Worm (Caenorhabditis elegans) whole organism, L3 larva: ENCODE results near the gene C55A6.6.

Experiments used
- R02D3.7 ChIP-seq: fragments of 150-350 bp; optimal IDR thresholded peaks from 2 replicates; lab custom pipeline; 2014; ENCODE audit warnings: missing biosample characterization, missing genetic modification characterization
- aly-2 ChIP-seq: fragments of 150-350 bp; optimal IDR thresholded peaks from 2 replicates; lab custom pipeline; 2014; ENCODE audit warnings: missing biosample characterization, missing genetic modification characterization
- ama-1 ChIP-seq: fragments of 150-350 bp; optimal IDR thresholded peaks from 2 replicates; lab custom pipeline; 2018
- ceh-82 ChIP-seq: fragments of 150-350 bp; optimal IDR thresholded peaks from 2 replicates; lab custom pipeline; 2014; ENCODE audit warnings: missing biosample characterization, missing genetic modification characterization
- elt-3 ChIP-seq, 3 experiments: fragments of 150-350 bp in 1 of 3; sonication (generic microtip) in 2 of 3; optimal IDR thresholded peaks; 2 replicates in 2 of 3; 4 replicates in 1 of 3; lab custom pipeline; 2014 to 2017; ENCODE audit warnings: missing biosample characterization in 3 of 3, missing genetic modification characterization in 3 of 3
- lin-39 ChIP-seq: fragments of 150-350 bp; optimal IDR thresholded peaks from 2 replicates; lab custom pipeline; 2018; ENCODE audit warnings: missing biosample characterization, missing genetic modification reagents, missing genetic modification characterization
- nhr-12 ChIP-seq: fragments of 150-350 bp; optimal IDR thresholded peaks from 2 replicates; lab custom pipeline; 2014; ENCODE audit warnings: missing biosample characterization, missing genetic modification characterization
- nhr-76 ChIP-seq: fragments of 150-350 bp; sonication (generic microtip); optimal IDR thresholded peaks from 5 replicates; lab custom pipeline; 2014; ENCODE audit warnings: missing biosample characterization, missing genetic modification characterization
- pha-4 ChIP-seq: fragments of 150-350 bp; optimal IDR thresholded peaks from 2 replicates; lab custom pipeline; 2014; ENCODE audit warnings: missing biosample characterization, missing genetic modification reagents, missing genetic modification characterization
- pqm-1 ChIP-seq: fragments of 150-350 bp; optimal IDR thresholded peaks from 2 replicates; lab custom pipeline; 2017; ENCODE audit warnings: missing biosample characterization, missing genetic modification characterization, inconsistent platforms
- sea-2 ChIP-seq: fragments of 150-350 bp; sonication (generic microtip); optimal IDR thresholded peaks from 4 replicates; lab custom pipeline; 2014; ENCODE audit warnings: missing biosample characterization, missing genetic modification reagents, missing genetic modification characterization
- unc-39 ChIP-seq: sonication (generic microtip); optimal IDR thresholded peaks from 4 replicates; lab custom pipeline; 2017; ENCODE audit warnings: missing biosample characterization, missing genetic modification characterization
- ztf-11 ChIP-seq: fragments of 150-350 bp; optimal IDR thresholded peaks from 2 replicates; lab custom pipeline; 2014; ENCODE audit warnings: missing biosample characterization, missing genetic modification characterization

- TF ChIP-seq lin-39 (no peak), ztf-11 (tag; lab: Kevin White, UChicago) (no peak), sea-2 (GFP tag; lab: Kevin White, UChicago) (no peak), aly-2 (tag; lab: Kevin White, UChicago) (no peak), nhr-76 (tag; lab: Kevin White, UChicago) (no peak), unc-39 (no peak), ama-1 (lab: Kevin White, UChicago) (no peak), pha-4 (no peak), R02D3.7 (no peak), ceh-82 (tag; lab: Kevin White, UChicago) (no peak), nhr-12 (tag; lab: Kevin White, UChicago) (no peak), elt-3 (tag; optimal IDR thresholded peaks at IDR 0.05; lab: Kevin White, UChicago) (no peak), pqm-1 (tag; lab: Kevin White, UChicago) (no peak)
Measured at ce11 chrV:11479406-11479805, 35.1 kb downstream of the C55A6.6 start, which contains the start of gene T11F9.22.
